Fruit fly (Drosophila melanogaster) S2 (cell line): Measurements from ENCODE around the gene Trm7-32.

Experiments
- CG8478 ChIP-seq: fragments of >200 bp; optimal IDR thresholded peaks from 2 replicates; lab custom pipeline; 2018
- CTCF ChIP-seq, 2 experiments: fragments of >200 bp; optimal IDR thresholded peaks; 2 replicates each; lab custom pipeline; 2018

Gene Trm7-32

dm6 chr3R:17020956-17021355, 19.5 kb upstream of the Trm7-32 start, which contains the start of gene Adsl:
Adsl (minus strand) TSS chr3R:17021120.
- no peak for TF ChIP-seq CG8478 (lab: Kevin White, UChicago)
- TF ChIP-seq CTCF (optimal IDR thresholded peaks at IDR 0.05; lab: Kevin White, UChicago) = no peak

- TF ChIP-seq CTCF (optimal IDR thresholded peaks at IDR 0.05; lab: Kevin White, UChicago) = no peak
- TF ChIP-seq CG8478 (lab: Kevin White, UChicago) = no peak
Measured at dm6 chr3R:17028393-17028792, 12.1 kb upstream of the Trm7-32 start, which contains the start of gene CG5225. CG5225 (plus strand) TSS chr3R:17028693.

dm6 chr3R:17029796-17030195, 10.7 kb upstream of the Trm7-32 start:
- no peak for TF ChIP-seq CTCF (optimal IDR thresholded peaks at IDR 0.05; lab: Kevin White, UChicago)
- no peak for TF ChIP-seq CG8478 (lab: Kevin White, UChicago)

- no peak for TF ChIP-seq CTCF (optimal IDR thresholded peaks at IDR 0.05; lab: Kevin White, UChicago)
- TF ChIP-seq CG8478 (lab: Kevin White, UChicago) = no peak
Measured at dm6 chr3R:17031502-17031901, 9.0 kb upstream of the Trm7-32 start, which contains the start of gene CG31268. CG31268 (plus strand) TSS chr3R:17031802.

dm6 chr3R:17035945-17036344, 4.5 kb upstream of the Trm7-32 start, which contains the start of gene CG4009:
CG4009 (minus strand) TSS chr3R:17036045.
- TF ChIP-seq CG8478 (lab: Kevin White, UChicago) (no peak), CTCF (optimal IDR thresholded peaks at IDR 0.05; lab: Kevin White, UChicago) (no peak)

dm6 chr3R:17042838-17043569, 2.5 kb downstream of the Trm7-32 start, which contains the start of the genes bdwf and Patr-1:
bdwf (minus strand) TSS chr3R:17043136.
Patr-1 (plus strand) TSS chr3R:17043564.
- no peak for TF ChIP-seq CTCF (optimal IDR thresholded peaks at IDR 0.05; lab: Kevin White, UChicago)
- TF ChIP-seq CG8478 (lab: Kevin White, UChicago) = no peak

dm6 chr3R:17043570-17043923, 3.1 kb downstream of the Trm7-32 start:
- TF ChIP-seq CTCF (optimal IDR thresholded peaks at IDR 0.05; lab: Kevin White, UChicago) = no peak
- no peak for TF ChIP-seq CG8478 (lab: Kevin White, UChicago)

dm6 chr3R:17048867-17049266, 8.4 kb downstream of the Trm7-32 start:
- no peak for TF ChIP-seq CG8478 (lab: Kevin White, UChicago)
- TF ChIP-seq CTCF (optimal IDR thresholded peaks at IDR 0.05; lab: Kevin White, UChicago) = no peak

- no peak for TF ChIP-seq CG8478 (lab: Kevin White, UChicago)
- TF ChIP-seq CTCF (optimal IDR thresholded peaks at IDR 0.05; lab: Kevin White, UChicago) = no peak
Measured at dm6 chr3R:17052465-17053149, 12.1 kb downstream of the Trm7-32 start.

- TF ChIP-seq CG8478 (lab: Kevin White, UChicago) (no peak), CTCF (optimal IDR thresholded peaks at IDR 0.05; lab: Kevin White, UChicago) (no peak)
Measured at dm6 chr3R:17053415-17054177, 13.1 kb downstream of the Trm7-32 start, which contains the start of gene Dad. Dad (plus strand) TSS chr3R:17054007.

- TF ChIP-seq CTCF (optimal IDR thresholded peaks at IDR 0.05; lab: Kevin White, UChicago) = no peak
- no peak for TF ChIP-seq CG8478 (lab: Kevin White, UChicago)
Measured at dm6 chr3R:17054528-17054927, 14.0 kb downstream of the Trm7-32 start.

- TF ChIP-seq CTCF (optimal IDR thresholded peaks at IDR 0.05; lab: Kevin White, UChicago) = peak; percentile 20 to 32
- no peak for TF ChIP-seq CG8478 (lab: Kevin White, UChicago)
Measured at dm6 chr3R:17056183-17056904, 15.9 kb downstream of the Trm7-32 start.

- TF ChIP-seq CG8478 (lab: Kevin White, UChicago) (no peak), CTCF (optimal IDR thresholded peaks at IDR 0.05; lab: Kevin White, UChicago) (no peak)
Measured at dm6 chr3R:17056905-17057251, 16.4 kb downstream of the Trm7-32 start.
